Worm (Caenorhabditis elegans): ENCODE measurements around the gene M03F4.6.

Gene M03F4.6

ce11 chrX:4932023-4932422, 37.1 kb downstream of the M03F4.6 start (continued):
- TF ChIP-seq aptf-3 (GFP tag; IDR thresholded peaks at IDR 0.05) = no peak

ce11 chrX:4929657-4930056, 39.5 kb downstream of the M03F4.6 start, which contains the start of gene mct-4:
TSS of gene mct-4 (minus strand) at chrX:4929757.
- TF ChIP-seq ceh-79 (tag; optimal IDR thresholded peaks at IDR 0.05) (no peak), bed-1 (GFP tag; IDR thresholded peaks at IDR 0.05) (no peak), snpc-4 (GFP tag; optimal IDR thresholded peaks at IDR 0.05) (no peak), snpc-4 (tag; optimal IDR thresholded peaks at IDR 0.05) (no peak), snpc-1.1 (tag; optimal IDR thresholded peaks at IDR 0.05; ENCODE audit: insufficient read depth) (no peak), egl-18 (GFP tag; IDR thresholded peaks at IDR 0.05) (no peak), ets-4 (GFP tag; optimal IDR thresholded peaks at IDR 0.05) (no peak)

ce11 chrX:4928118-4928517, 41.0 kb downstream of the M03F4.6 start:
- no peak for TF ChIP-seq rpc-1 (optimal IDR thresholded peaks at IDR 0.05)
- no peak for TF ChIP-seq rpc-1 (tag; optimal IDR thresholded peaks at IDR 0.05)
- TF ChIP-seq nhr-80 (tag; optimal IDR thresholded peaks at IDR 0.05) = peak; percentile 88
- peak in 1 of 2 experiments; percentile 4 for TF ChIP-seq let-607 (tag; optimal IDR thresholded peaks at IDR 0.05)

ce11 chrX:4920942-4921540, 48.1 kb downstream of the M03F4.6 start, which contains the start of gene K05B2.4:
TSS of gene K05B2.4 (minus strand) at chrX:4920992.
- TF ChIP-seq bed-1 (GFP tag; IDR thresholded peaks at IDR 0.05) (no peak), sea-2 (GFP tag; IDR thresholded peaks at IDR 0.05) (no peak), dox-1 (GFP tag; IDR thresholded peaks at IDR 0.05) (no peak), F57A8.1 (GFP tag; optimal IDR thresholded peaks at IDR 0.05) (no peak), madf-6 (GFP tag; IDR thresholded peaks at IDR 0.05) (no peak), egl-18 (GFP tag; IDR thresholded peaks at IDR 0.05) (no peak), ceh-79 (tag; optimal IDR thresholded peaks at IDR 0.05) (no peak), snpc-1.1 (tag; optimal IDR thresholded peaks at IDR 0.05; ENCODE audit: insufficient read depth) (no peak), ceh-100 (GFP tag; IDR thresholded peaks at IDR 0.05) (no peak), F23B12.7 (tag; optimal IDR thresholded peaks at IDR 0.05; ENCODE audit: insufficient read depth) (no peak), nfyb-1 (GFP tag; IDR thresholded peaks at IDR 0.05) (no peak), die-1 (tag; optimal IDR thresholded peaks at IDR 0.05) (no peak), unc-130 (GFP tag; optimal IDR thresholded peaks at IDR 0.05) (no peak), lin-26 (GFP tag; IDR thresholded peaks at IDR 0.05) (no peak), ZK185.1 (tag; optimal IDR thresholded peaks at IDR 0.05; ENCODE audit: poor library complexity, severe bottlenecking) (no peak), attf-5 (GFP tag; optimal IDR thresholded peaks at IDR 0.05) (no peak), F55B11.4 (tag; optimal IDR thresholded peaks at IDR 0.05; ENCODE audit: borderline replicate concordance, insufficient read depth) (no peak)

ce11 chrX:4915879-4916278, 53.2 kb downstream of the M03F4.6 start, which contains the start of gene ifa-4:
TSS of gene ifa-4 (minus strand) at chrX:4915979.
- no peak for TF ChIP-seq madf-3 (GFP tag; IDR thresholded peaks at IDR 0.05)
- no peak for TF ChIP-seq mel-28 (tag; optimal IDR thresholded peaks at IDR 0.05; ENCODE audit: borderline replicate concordance)
- TF ChIP-seq let-607 (tag; optimal IDR thresholded peaks at IDR 0.05) = no peak
- no peak for TF ChIP-seq hrde-1 (tag; optimal IDR thresholded peaks at IDR 0.05; ENCODE audit: borderline replicate concordance)
- TF ChIP-seq unc-62 (GFP tag; optimal IDR thresholded peaks at IDR 0.05) = no peak
- TF ChIP-seq snpc-4 (GFP tag; optimal IDR thresholded peaks at IDR 0.05) = no peak
- no peak for TF ChIP-seq snpc-4 (tag; optimal IDR thresholded peaks at IDR 0.05)
- no peak for TF ChIP-seq attf-5 (GFP tag; optimal IDR thresholded peaks at IDR 0.05)
- no peak for TF ChIP-seq die-1 (tag; optimal IDR thresholded peaks at IDR 0.05)
- TF ChIP-seq sdz-38 (tag; optimal IDR thresholded peaks at IDR 0.05) = no peak
- no peak for TF ChIP-seq pha-4 (tag; optimal IDR thresholded peaks at IDR 0.05)
- TF ChIP-seq zfh-2 (GFP tag; conservative IDR thresholded peaks at IDR 0.05) = no peak
- no peak for TF ChIP-seq lin-54 (GFP tag; optimal IDR thresholded peaks at IDR 0.05)
- TF ChIP-seq chd-7 (tag; optimal IDR thresholded peaks at IDR 0.05) = no peak
- TF ChIP-seq ekl-4 (GFP tag; IDR thresholded peaks at IDR 0.05) = no peak
- no peak for TF ChIP-seq B0261.1 (tag; optimal IDR thresholded peaks at IDR 0.05)
- TF ChIP-seq ets-4 (GFP tag; optimal IDR thresholded peaks at IDR 0.05) = no peak
- TF ChIP-seq ceh-100 (GFP tag; IDR thresholded peaks at IDR 0.05) = no peak
- no peak for TF ChIP-seq lag-1 (GFP tag; IDR thresholded peaks at IDR 0.05)
- no peak for TF ChIP-seq lin-35 (GFP tag; optimal IDR thresholded peaks at IDR 0.05)
- no peak for TF ChIP-seq mxl-1 (tag; optimal IDR thresholded peaks at IDR 0.05)

All from whole organism, young adult.